Worm (Caenorhabditis elegans) whole organism, young adult: ENCODE results near the gene T28C6.8.

Source experiments
- B0261.1 ChIP-seq: sonication (generic microtip); optimal IDR thresholded peaks from 2 replicates; lab custom pipeline; 2016; ENCODE audit warnings: mild to moderate bottlenecking, missing genetic modification characterization, moderate library complexity, missing compliant biosample characterization
- C06A6.2 ChIP-seq: fragments of 200-800 bp; sonication (Bioruptor generic); conservative IDR thresholded peaks from 2 replicates; pipeline ENCODE4 v1.3.6; 2022; ENCODE audit warnings: missing genetic modification characterization, missing compliant biosample characterization
- F23B12.7 ChIP-seq: sonication (generic microtip); optimal IDR thresholded peaks from 2 replicates; lab custom pipeline; 2017; ENCODE audit warnings: missing genetic modification characterization, mild to moderate bottlenecking, missing compliant biosample characterization, antibody characterized with exemption, moderate library complexity; ENCODE audit not compliant: insufficient read depth
- F55B11.4 ChIP-seq: sonication (generic microtip); optimal IDR thresholded peaks from 2 replicates; lab custom pipeline; 2016; ENCODE audit warnings: missing compliant biosample characterization, missing genetic modification characterization, borderline replicate concordance; ENCODE audit not compliant: insufficient read depth
- F57C9.4 ChIP-seq: sonication (generic microtip); optimal IDR thresholded peaks from 2 replicates; lab custom pipeline; 2017; ENCODE audit warnings: mild to moderate bottlenecking, missing genetic modification characterization, missing compliant biosample characterization
- T07F8.4 ChIP-seq: sonication (generic microtip); optimal IDR thresholded peaks from 2 replicates; lab custom pipeline; 2016; ENCODE audit warnings: mild to moderate bottlenecking, missing genetic modification characterization, moderate library complexity, missing compliant biosample characterization
- Y53F4B.3 ChIP-seq: fragments of 200-800 bp; sonication (Bioruptor generic); IDR thresholded peaks from 2 replicates; pipeline ENCODE4 v1.3.6; 2022; ENCODE audit warnings: missing genetic modification reagents, missing genetic modification characterization, missing compliant biosample characterization
- ama-1 ChIP-seq, 3 experiments: fragments of 150-350 bp in 1 of 3; sonication (generic microtip) in 2 of 3; optimal IDR thresholded peaks; 2 replicates each; lab custom pipeline; 2014 to 2018; ENCODE audit warnings: missing biosample characterization in 2 of 3, missing genetic modification characterization in 2 of 3, missing genetic modification reagents in 2 of 3
- atf-7 ChIP-seq: sonication (generic microtip); optimal IDR thresholded peaks from 2 replicates; lab custom pipeline; 2017; ENCODE audit warnings: mild to moderate bottlenecking, missing genetic modification characterization, missing compliant biosample characterization
- chd-7 ChIP-seq: sonication (generic microtip); optimal IDR thresholded peaks from 2 replicates; lab custom pipeline; 2016; ENCODE audit warnings: mild to moderate bottlenecking, missing genetic modification characterization, moderate library complexity, missing compliant biosample characterization
- dox-1 ChIP-seq: fragments of 200-800 bp; sonication (Bioruptor generic); IDR thresholded peaks from 2 replicates; pipeline ENCODE4 v1.3.6; 2022; ENCODE audit warnings: missing genetic modification reagents, missing genetic modification characterization, missing compliant biosample characterization
- dpl-1 ChIP-seq: fragments of 150-350 bp; optimal IDR thresholded peaks from 2 replicates; lab custom pipeline; 2014; ENCODE audit warnings: missing biosample characterization, missing genetic modification reagents, missing genetic modification characterization
- egl-18 ChIP-seq: fragments of 200-800 bp; sonication (Bioruptor generic); IDR thresholded peaks from 2 replicates; pipeline ENCODE4 v1.3.6; 2022; ENCODE audit warnings: missing genetic modification reagents, missing genetic modification characterization, missing compliant biosample characterization
- egrh-3 ChIP-seq: fragments of 200-800 bp; sonication (Bioruptor generic); IDR thresholded peaks from 2 replicates; pipeline ENCODE4 v1.3.6; 2022; ENCODE audit warnings: missing genetic modification reagents, missing genetic modification characterization, missing compliant biosample characterization
- ekl-4 ChIP-seq: fragments of 200-800 bp; sonication (Bioruptor generic); IDR thresholded peaks from 2 replicates; pipeline ENCODE4 v1.3.6; 2022; ENCODE audit warnings: missing genetic modification reagents, missing genetic modification characterization, missing compliant biosample characterization
- hsf-1 ChIP-seq: fragments of 200-800 bp; sonication (Bioruptor generic); IDR thresholded peaks from 2 replicates; pipeline ENCODE4 v1.3.6; 2022; ENCODE audit warnings: missing genetic modification reagents, missing genetic modification characterization, missing compliant biosample characterization
- lin-40 ChIP-seq: sonication (generic microtip); optimal IDR thresholded peaks from 2 replicates; lab custom pipeline; 2016; ENCODE audit warnings: missing genetic modification characterization, mild to moderate bottlenecking, missing compliant biosample characterization, missing genotype, missing genetic modification reagents
- lin-54 ChIP-seq: fragments of 200-800 bp; sonication (Bioruptor generic); optimal IDR thresholded peaks from 2 replicates; lab custom pipeline; 2018; ENCODE audit warnings: mild to moderate bottlenecking, missing genetic modification characterization, missing compliant biosample characterization
- mcd-1 ChIP-seq: fragments of 200-800 bp; sonication (Bioruptor generic); IDR thresholded peaks from 2 replicates; pipeline ENCODE4 v1.3.6; 2022; ENCODE audit warnings: missing genetic modification reagents, missing genetic modification characterization, missing compliant biosample characterization
- nfyb-1 ChIP-seq: fragments of 200-800 bp; sonication (Bioruptor generic); IDR thresholded peaks from 2 replicates; pipeline ENCODE4 v1.3.6; 2022; ENCODE audit warnings: missing genetic modification reagents, missing genetic modification characterization, missing compliant biosample characterization
- nhr-179 ChIP-seq: sonication (generic microtip); optimal IDR thresholded peaks from 2 replicates; lab custom pipeline; 2016; ENCODE audit warnings: mild to moderate bottlenecking, missing genetic modification characterization, missing compliant biosample characterization
- nhr-80 ChIP-seq: sonication (generic microtip); optimal IDR thresholded peaks from 2 replicates; lab custom pipeline; 2016; ENCODE audit warnings: missing genetic modification characterization, missing compliant biosample characterization
- rcor-1 ChIP-seq: fragments of 200-800 bp; sonication (Bioruptor generic); IDR thresholded peaks from 2 replicates; pipeline ENCODE4 v1.3.6; 2022; ENCODE audit warnings: missing genetic modification reagents, missing genetic modification characterization, missing compliant biosample characterization
- rec-8 ChIP-seq, 2 experiments: sonication (generic microtip); optimal IDR thresholded peaks; 2 replicates each; lab custom pipeline; 2016; ENCODE audit warnings: mild to moderate bottlenecking in 2 of 2, missing genetic modification characterization in 2 of 2, missing genetic modification reagents in 2 of 2, missing genotype in 2 of 2, missing biosample characterization in 1 of 2, missing compliant biosample characterization in 1 of 2, moderate library complexity in 1 of 2
- rpc-1 ChIP-seq, 2 experiments: fragments of 150-350 bp in 1 of 2; sonication (generic microtip) in 1 of 2; optimal IDR thresholded peaks; 2 replicates each; lab custom pipeline; 2014 to 2018; ENCODE audit warnings: missing biosample characterization in 1 of 2, missing genetic modification characterization in 1 of 2, missing genetic modification reagents in 1 of 2, missing genotype in 1 of 2
- snpc-1.1 ChIP-seq: sonication (generic microtip); optimal IDR thresholded peaks from 2 replicates; lab custom pipeline; 2017; ENCODE audit warnings: missing genetic modification characterization, mild to moderate bottlenecking, missing compliant biosample characterization, antibody characterized with exemption, moderate library complexity, missing genotype, missing genetic modification reagents; ENCODE audit not compliant: insufficient read depth
- snpc-1.3 ChIP-seq: sonication (generic microtip); optimal IDR thresholded peaks from 2 replicates; lab custom pipeline; 2017; ENCODE audit warnings: missing genetic modification characterization, mild to moderate bottlenecking, missing compliant biosample characterization, antibody characterized with exemption, moderate library complexity, missing genotype, missing genetic modification reagents; ENCODE audit not compliant: insufficient read depth
- tbp1 ChIP-seq: fragments of 200-800 bp; sonication (Bioruptor generic); optimal IDR thresholded peaks from 2 replicates; lab custom pipeline; 2018; ENCODE audit warnings: mild to moderate bottlenecking, missing genetic modification characterization, missing compliant biosample characterization
- tbx-9 ChIP-seq: sonication (generic microtip); optimal IDR thresholded peaks from 2 replicates; lab custom pipeline; 2016; ENCODE audit warnings: borderline replicate concordance, missing genetic modification characterization, inconsistent platforms, missing compliant biosample characterization
- unc-130 ChIP-seq: sonication (generic microtip); optimal IDR thresholded peaks from 2 replicates; lab custom pipeline; 2016; ENCODE audit warnings: missing genetic modification reagents, missing genetic modification characterization, missing compliant biosample characterization
- ztf-25 ChIP-seq: fragments of 200-800 bp; sonication (Bioruptor generic); IDR thresholded peaks from 2 replicates; pipeline ENCODE4 v1.3.6; 2022; ENCODE audit warnings: missing genetic modification reagents, missing genetic modification characterization, missing compliant biosample characterization
- ztf-26 ChIP-seq: sonication (generic microtip); optimal IDR thresholded peaks from 2 replicates; lab custom pipeline; 2017; ENCODE audit warnings: missing genetic modification characterization, missing compliant biosample characterization

Gene T28C6.8

DNA sequence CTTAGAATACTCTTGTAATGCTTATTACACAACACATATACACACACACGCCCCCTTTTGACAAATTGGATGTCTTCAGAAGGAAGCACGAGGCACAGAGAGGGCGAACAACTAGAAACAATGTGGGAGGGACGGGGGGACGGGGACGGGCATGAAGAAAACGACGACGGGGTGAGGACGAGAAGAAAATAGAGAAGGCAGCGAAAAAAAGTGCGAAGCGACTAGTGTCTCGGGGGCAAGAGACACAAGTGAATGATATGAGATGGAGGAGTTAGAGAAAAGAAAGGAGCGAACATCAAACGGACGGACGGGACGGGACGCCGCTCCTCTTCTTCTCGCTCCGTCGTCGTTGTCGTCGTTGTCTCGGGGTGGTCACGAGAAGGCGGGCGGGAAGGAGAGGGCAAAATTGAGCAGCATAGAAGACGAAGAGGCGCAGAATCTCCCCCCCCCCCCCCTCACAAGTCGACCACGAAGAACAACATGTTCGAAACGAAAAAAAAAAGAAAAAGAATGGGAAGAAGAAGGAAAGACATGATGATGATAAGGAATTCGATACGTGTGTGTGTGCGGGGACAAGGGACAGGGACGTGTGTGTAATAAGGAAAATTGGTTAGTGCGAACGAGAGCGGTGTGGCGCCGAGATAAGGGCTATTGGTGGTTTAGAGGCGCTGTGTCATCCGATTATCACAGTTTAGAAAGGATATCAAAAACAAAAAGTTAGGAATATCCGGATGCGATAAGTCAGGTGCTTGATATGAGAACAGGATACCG is 35.4 kb downstream of the T28C6.8 start (continued):
- no peak for TF ChIP-seq nhr-179
- peak; percentile 92 for TF ChIP-seq atf-7 (tag; lab: Kevin White, UChicago)

ce11 chrIV:8793223-8793622 is 37.3 kb downstream of the T28C6.8 start:
- TF ChIP-seq lin-40 (peak; percentile 17), unc-130 (GFP tag; lab: Kevin White, UChicago) (no peak), nhr-80 (peak; percentile 94), dox-1 (0 out of 2 replicates have a peak, but pooled peaks have one; percentile 21), ztf-26 (tag; lab: Kevin White, UChicago) (peak; percentile 41), mcd-1 (GFP tag; lab: Robert Waterston, UW) (no peak), lin-54 (no peak), nfyb-1 (GFP tag; lab: Robert Waterston, UW) (no peak)

DNA sequence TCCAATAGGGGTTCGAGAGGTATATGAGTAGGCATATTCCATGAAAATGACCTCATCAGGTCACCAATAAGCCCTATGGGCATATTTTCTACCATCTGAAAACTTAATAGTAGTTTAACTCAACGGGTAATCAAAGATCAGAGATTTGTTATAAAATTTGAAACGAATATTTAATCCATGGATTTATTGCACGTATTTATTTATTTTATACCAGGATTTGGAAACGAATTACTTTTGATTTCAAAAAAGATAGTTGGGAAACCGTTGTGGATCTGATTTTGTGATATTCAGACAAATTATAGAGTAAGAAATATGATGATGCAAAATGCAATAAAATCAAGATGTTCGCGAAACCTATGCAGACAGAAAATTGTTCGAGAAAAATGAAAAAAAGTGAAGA is 37.7 kb downstream of the T28C6.8 start, which contains the start of gene C33D9.3:
Gene C33D9.3 (minus strand): TSS at position 101 of the 400 bp plus-strand sequence.
- TF ChIP-seq ekl-4 (GFP tag; lab: Robert Waterston, UW) (no peak), F23B12.7 (tag; lab: Kevin White, UChicago) (no peak), F57C9.4 (tag; lab: Kevin White, UChicago) (no peak), rec-8 (tag; optimal IDR thresholded peaks at IDR 0.05; lab: Kevin White, UChicago) (no peak), ztf-25 (GFP tag; lab: Robert Waterston, UW) (no peak), hsf-1 (GFP tag; lab: Robert Waterston, UW) (no peak), ama-1 (optimal IDR thresholded peaks at IDR 0.05; lab: Kevin White, UChicago) (no peak), ama-1 (GFP tag; optimal IDR thresholded peaks at IDR 0.05; lab: Kevin White, UChicago) (no peak), rpc-1 (optimal IDR thresholded peaks at IDR 0.05; lab: Kevin White, UChicago) (no peak), rpc-1 (tag; optimal IDR thresholded peaks at IDR 0.05; lab: Kevin White, UChicago) (no peak), F55B11.4 (no peak), egrh-3 (GFP tag; lab: Robert Waterston, UW) (no peak), Y53F4B.3 (GFP tag; lab: Robert Waterston, UW) (no peak), C06A6.2 (GFP tag; lab: Robert Waterston, UW) (no peak), chd-7 (no peak)

DNA sequence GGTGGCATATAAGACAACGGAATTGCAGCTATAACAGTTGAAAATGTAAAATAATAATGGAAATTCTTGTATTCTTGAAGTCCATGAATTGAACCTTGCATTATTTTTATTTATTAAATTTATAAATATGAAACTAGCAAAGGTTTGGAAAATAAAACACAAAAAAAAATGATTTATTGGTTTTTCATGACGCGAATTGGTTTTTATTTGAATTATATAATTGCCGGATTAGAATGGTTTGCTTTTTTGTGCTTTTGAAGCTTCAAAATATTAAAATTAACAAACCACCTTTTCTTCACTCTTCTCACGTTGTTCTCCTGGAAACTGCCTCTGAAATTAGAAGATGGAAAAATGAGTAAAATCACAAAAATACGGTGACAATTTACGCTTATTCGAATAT is 40.4 kb downstream of the T28C6.8 start, which contains the start of gene sru-35:
Gene sru-35 (minus strand): TSS at position 101 of the 400 bp plus-strand sequence.
- no peak for TF ChIP-seq B0261.1
- TF ChIP-seq tbx-9 (tag; lab: Kevin White, UChicago): no peak
- no peak for TF ChIP-seq rcor-1
- TF ChIP-seq snpc-1.1 (tag; lab: Kevin White, UChicago): no peak
- no peak for TF ChIP-seq dpl-1 (GFP tag; lab: Kevin White, UChicago)
- no peak for TF ChIP-seq Y53F4B.3 (GFP tag; lab: Robert Waterston, UW)
- TF ChIP-seq tbp1 (GFP tag; lab: Kevin White, UChicago): no peak
- no peak for TF ChIP-seq snpc-1.3 (tag; lab: Kevin White, UChicago)
- no peak for TF ChIP-seq T07F8.4 (tag; lab: Kevin White, UChicago)
- TF ChIP-seq egl-18 (GFP tag; lab: Robert Waterston, UW): no peak
- TF ChIP-seq, all 124 proteins: peak for 0
